Worm (Caenorhabditis elegans) whole organism, late embryonic: Measurements from ENCODE around the gene pqn-41.

Experiments used
- C08G9.2 ChIP-seq: sonication (generic microtip); optimal IDR thresholded peaks from 2 replicates; lab custom pipeline; 2016; ENCODE audit warnings: mild to moderate bottlenecking, missing genetic modification characterization, moderate library complexity, missing compliant biosample characterization
- C38D4.7 ChIP-seq: fragments of 200-800 bp; sonication (Bioruptor generic); optimal IDR thresholded peaks from 2 replicates; lab custom pipeline; 2018; ENCODE audit warnings: mild to moderate bottlenecking, missing genetic modification characterization, moderate library complexity, missing compliant biosample characterization
- F13H6.1 ChIP-seq: sonication (generic microtip); optimal IDR thresholded peaks from 2 replicates; lab custom pipeline; 2016; ENCODE audit warnings: missing genetic modification characterization, missing compliant biosample characterization
- T23F11.4 ChIP-seq: fragments of 200-800 bp; sonication (Bioruptor generic); optimal IDR thresholded peaks from 2 replicates; lab custom pipeline; 2018; ENCODE audit warnings: mild to moderate bottlenecking, missing genetic modification characterization, missing compliant biosample characterization
- Y22D7AL.16 ChIP-seq: sonication (generic microtip); optimal IDR thresholded peaks from 2 replicates; lab custom pipeline; 2016; ENCODE audit warnings: missing genetic modification characterization, missing compliant biosample characterization
- ahr-1 ChIP-seq: sonication (generic microtip); optimal IDR thresholded peaks from 2 replicates; lab custom pipeline; 2016; ENCODE audit warnings: missing genetic modification characterization, missing compliant biosample characterization
- ama-1 ChIP-seq: fragments of 150-350 bp; optimal IDR thresholded peaks from 2 replicates; lab custom pipeline; 2014
- ceh-24 ChIP-seq: sonication (generic microtip); optimal IDR thresholded peaks from 2 replicates; lab custom pipeline; 2016; ENCODE audit warnings: mild to moderate bottlenecking, missing genetic modification characterization, missing compliant biosample characterization
- ceh-30 ChIP-seq: fragments of 150-350 bp; optimal IDR thresholded peaks from 2 replicates; lab custom pipeline; 2014; ENCODE audit warnings: missing biosample characterization, missing genetic modification characterization
- ceh-34 ChIP-seq: sonication (generic microtip); optimal IDR thresholded peaks from 2 replicates; lab custom pipeline; 2016; ENCODE audit warnings: mild to moderate bottlenecking, missing genetic modification characterization, missing compliant biosample characterization
- ceh-45 ChIP-seq: fragments of 200-800 bp; sonication (Bioruptor generic); IDR thresholded peaks from 2 replicates; pipeline ENCODE4 v1.3.6; 2022; ENCODE audit warnings: missing genetic modification reagents, missing genetic modification characterization, missing compliant biosample characterization
- ceh-9 ChIP-seq: sonication (generic microtip); optimal IDR thresholded peaks from 2 replicates; lab custom pipeline; 2016; ENCODE audit warnings: mild to moderate bottlenecking, missing genetic modification characterization, inconsistent platforms, missing compliant biosample characterization
- che-1 ChIP-seq: sonication (generic microtip); optimal IDR thresholded peaks from 2 replicates; lab custom pipeline; 2016; ENCODE audit warnings: mild to moderate bottlenecking, missing genetic modification characterization, missing compliant biosample characterization
- dmd-4 ChIP-seq: sonication (generic microtip); optimal IDR thresholded peaks from 2 replicates; lab custom pipeline; 2016; ENCODE audit warnings: borderline replicate concordance, missing genetic modification characterization, missing compliant biosample characterization
- dve-1 ChIP-seq: sonication (generic microtip); optimal IDR thresholded peaks from 2 replicates; lab custom pipeline; 2017; ENCODE audit warnings: antibody characterized with exemption, mild to moderate bottlenecking, missing genetic modification characterization, missing compliant biosample characterization
- elt-4 ChIP-seq: sonication (generic microtip); optimal IDR thresholded peaks from 2 replicates; lab custom pipeline; 2016; ENCODE audit warnings: missing genetic modification characterization, missing compliant biosample characterization
- ets-4 ChIP-seq: sonication (generic microtip); optimal IDR thresholded peaks from 2 replicates; lab custom pipeline; 2016; ENCODE audit warnings: missing genetic modification characterization, missing compliant biosample characterization
- eyg-1 ChIP-seq: sonication (generic microtip); optimal IDR thresholded peaks from 2 replicates; lab custom pipeline; 2016; ENCODE audit warnings: missing genotype, missing genetic modification characterization, missing compliant biosample characterization
- fax-1 ChIP-seq: sonication (generic microtip); optimal IDR thresholded peaks from 2 replicates; lab custom pipeline; 2016; ENCODE audit warnings: missing genotype, missing genetic modification characterization, missing compliant biosample characterization
- fkh-6 ChIP-seq: sonication (generic microtip); optimal IDR thresholded peaks from 2 replicates; lab custom pipeline; 2016; ENCODE audit warnings: missing genetic modification characterization, missing compliant biosample characterization
- gmeb-2 ChIP-seq: sonication (generic microtip); optimal IDR thresholded peaks from 2 replicates; lab custom pipeline; 2016; ENCODE audit warnings: missing genetic modification characterization, inconsistent platforms, missing compliant biosample characterization
- hlh-13 ChIP-seq: fragments of 200-800 bp; sonication (Bioruptor generic); optimal IDR thresholded peaks from 2 replicates; lab custom pipeline; 2018; ENCODE audit warnings: mild to moderate bottlenecking, missing genetic modification characterization, missing compliant biosample characterization
- hlh-15 ChIP-seq: sonication (generic microtip); optimal IDR thresholded peaks from 2 replicates; lab custom pipeline; 2016; ENCODE audit warnings: missing genetic modification characterization, missing compliant biosample characterization
- hlh-6 ChIP-seq: sonication (generic microtip); optimal IDR thresholded peaks from 2 replicates; lab custom pipeline; 2016; ENCODE audit warnings: missing genotype, missing genetic modification characterization, missing compliant biosample characterization
- madf-2 ChIP-seq: sonication (generic microtip); optimal IDR thresholded peaks from 2 replicates; lab custom pipeline; 2017; ENCODE audit warnings: missing genetic modification characterization, missing compliant biosample characterization
- nfya-1 ChIP-seq: sonication (generic microtip); optimal IDR thresholded peaks from 2 replicates; lab custom pipeline; 2017; ENCODE audit warnings: missing genetic modification characterization, mild to moderate bottlenecking, missing compliant biosample characterization, antibody characterized with exemption, moderate library complexity
- nhr-11 ChIP-seq: fragments of 150-350 bp; optimal IDR thresholded peaks from 2 replicates; lab custom pipeline; 2014; ENCODE audit warnings: missing biosample characterization, missing genetic modification characterization
- nhr-232 ChIP-seq: sonication (generic microtip); optimal IDR thresholded peaks from 2 replicates; lab custom pipeline; 2016; ENCODE audit warnings: missing genetic modification characterization, missing compliant biosample characterization
- pha-2 ChIP-seq: sonication (generic microtip); optimal IDR thresholded peaks from 2 replicates; lab custom pipeline; 2017; ENCODE audit warnings: mild to moderate bottlenecking, missing genetic modification characterization, missing compliant biosample characterization
- pha-4 ChIP-seq: fragments of 150-350 bp; optimal IDR thresholded peaks from 2 replicates; lab custom pipeline; 2018; ENCODE audit warnings: missing biosample characterization, missing genetic modification reagents, missing genetic modification characterization
- pros-1 ChIP-seq: fragments of 150-350 bp; optimal IDR thresholded peaks from 2 replicates; lab custom pipeline; 2014; ENCODE audit warnings: missing biosample characterization, missing genetic modification reagents, missing genetic modification characterization
- rnt-1 ChIP-seq: sonication (generic microtip); optimal IDR thresholded peaks from 2 replicates; lab custom pipeline; 2016; ENCODE audit warnings: missing genetic modification characterization, missing compliant biosample characterization
- sdc-2 ChIP-seq: sonication (generic microtip); optimal IDR thresholded peaks from 2 replicates; lab custom pipeline; 2016; ENCODE audit warnings: missing genotype, missing genetic modification characterization, missing compliant biosample characterization
- sox-2 ChIP-seq: fragments of 200-800 bp; sonication (Bioruptor generic); IDR thresholded peaks from 2 replicates; pipeline ENCODE4 v1.3.6; 2022; ENCODE audit warnings: missing genetic modification reagents, missing genetic modification characterization, missing compliant biosample characterization
- tbx-2 ChIP-seq: sonication (generic microtip); optimal IDR thresholded peaks from 2 replicates; lab custom pipeline; 2016; ENCODE audit warnings: missing genetic modification characterization, missing compliant biosample characterization
- unc-3 ChIP-seq, 2 experiments: fragments of 200-800 bp in 1 of 2; sonication (Bioruptor generic) in 1 of 2; sonication (generic microtip) in 1 of 2; conservative IDR thresholded peaks in 1 of 2; optimal IDR thresholded peaks in 1 of 2; 2 replicates each; pipeline versions ENCODE4 v1.3.6 to Lab custom; 2016 to 2022; ENCODE audit warnings: missing compliant biosample characterization in 2 of 2, missing genetic modification characterization in 2 of 2, missing genetic modification reagents in 1 of 2
- unc-42 ChIP-seq: sonication (generic microtip); optimal IDR thresholded peaks from 2 replicates; lab custom pipeline; 2016; ENCODE audit warnings: missing genotype, missing genetic modification characterization, missing compliant biosample characterization
- unc-55 ChIP-seq: sonication (generic microtip); optimal IDR thresholded peaks from 2 replicates; lab custom pipeline; 2017; ENCODE audit warnings: missing biosample characterization, missing genetic modification reagents, missing genetic modification characterization
- unc-86 ChIP-seq: sonication (generic microtip); optimal IDR thresholded peaks from 2 replicates; lab custom pipeline; 2016; ENCODE audit warnings: missing genetic modification characterization, missing compliant biosample characterization
- zip-5 ChIP-seq: sonication (generic microtip); optimal IDR thresholded peaks from 2 replicates; lab custom pipeline; 2016; ENCODE audit warnings: missing genetic modification characterization, missing compliant biosample characterization
- ztf-16 ChIP-seq: sonication (generic microtip); optimal IDR thresholded peaks from 2 replicates; lab custom pipeline; 2017; ENCODE audit warnings: missing genetic modification characterization, missing compliant biosample characterization

The pqn-41 gene

DNA sequence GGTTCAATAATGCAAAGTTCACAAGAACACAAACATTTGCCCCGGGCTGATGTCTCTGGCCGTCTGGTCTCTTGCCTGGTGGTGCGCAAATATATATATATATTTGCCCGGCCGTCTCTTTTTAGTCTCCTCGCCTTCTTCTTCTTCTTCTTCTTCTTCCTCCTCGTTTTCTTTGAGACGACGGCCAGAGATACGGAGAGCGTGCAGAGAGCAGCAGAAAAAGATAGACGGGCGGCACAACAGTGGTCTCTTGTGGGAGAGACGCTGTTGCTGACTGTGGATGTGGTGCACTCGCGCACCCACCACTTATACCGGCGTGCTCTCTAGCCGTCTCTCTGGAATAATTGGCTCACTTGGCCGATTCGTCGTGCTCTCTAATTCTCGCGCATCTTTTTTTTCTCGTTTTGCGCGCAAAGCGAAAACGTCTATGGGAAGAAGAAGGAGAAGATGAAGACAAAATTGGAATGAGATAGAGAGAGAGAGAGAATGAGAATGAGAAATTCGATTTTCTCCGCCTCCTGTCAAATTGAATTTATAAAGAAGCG is 15.4 kb downstream of the pqn-41 start (continued):
- TF ChIP-seq ceh-30 (tag; lab: Kevin White, UChicago) (peak; percentile 31), elt-4 (tag; lab: Kevin White, UChicago) (no peak), ceh-9 (tag; lab: Kevin White, UChicago) (no peak), eyg-1 (tag; lab: Kevin White, UChicago) (peak; percentile 74), nfya-1 (tag; lab: Kevin White, UChicago) (peak; percentile 90), nhr-11 (no peak), pha-2 (tag; lab: Kevin White, UChicago) (peak; percentile 36), nhr-232 (tag; lab: Kevin White, UChicago) (no peak), pha-4 (tag; lab: Kevin White, UChicago) (no peak), zip-5 (tag; lab: Kevin White, UChicago) (peak; percentile 13), rnt-1 (tag; lab: Kevin White, UChicago) (peak; percentile 84), ceh-34 (tag; lab: Kevin White, UChicago) (peak; percentile 93)

DNA sequence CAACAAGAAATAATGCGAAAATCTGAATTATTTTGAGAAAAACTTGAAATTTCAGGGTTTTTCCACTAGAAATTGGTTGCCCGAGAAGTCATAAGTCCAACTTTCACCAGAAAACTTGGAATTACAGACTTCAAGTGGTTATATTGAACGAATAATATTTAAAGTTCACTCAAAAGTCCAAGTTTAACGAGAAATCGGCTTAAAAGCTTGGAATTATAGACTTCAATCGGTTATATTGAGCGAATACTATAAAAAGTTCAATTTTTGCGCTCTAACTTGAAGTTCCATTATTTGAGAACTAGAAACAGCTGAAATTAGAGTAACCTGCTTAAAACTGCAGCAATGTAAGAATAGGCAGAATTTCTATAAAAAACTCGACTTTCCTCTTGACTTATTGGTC is 16.3 kb downstream of the pqn-41 start:
- TF ChIP-seq dmd-4 (tag; lab: Kevin White, UChicago) (no peak), madf-2 (tag; lab: Kevin White, UChicago) (no peak), unc-86 (no peak), ets-4 (tag; lab: Kevin White, UChicago) (no peak), unc-3 (GFP tag; conservative IDR thresholded peaks at IDR 0.05; lab: Robert Waterston, UW) (no peak), unc-3 (tag; optimal IDR thresholded peaks at IDR 0.05; lab: Kevin White, UChicago) (no peak), nfya-1 (tag; lab: Kevin White, UChicago) (no peak), ahr-1 (tag; lab: Kevin White, UChicago) (no peak), che-1 (tag; lab: Kevin White, UChicago) (no peak), sdc-2 (tag; lab: Kevin White, UChicago) (no peak), gmeb-2 (tag; lab: Kevin White, UChicago) (no peak), Y22D7AL.16 (tag; lab: Kevin White, UChicago) (no peak)

DNA sequence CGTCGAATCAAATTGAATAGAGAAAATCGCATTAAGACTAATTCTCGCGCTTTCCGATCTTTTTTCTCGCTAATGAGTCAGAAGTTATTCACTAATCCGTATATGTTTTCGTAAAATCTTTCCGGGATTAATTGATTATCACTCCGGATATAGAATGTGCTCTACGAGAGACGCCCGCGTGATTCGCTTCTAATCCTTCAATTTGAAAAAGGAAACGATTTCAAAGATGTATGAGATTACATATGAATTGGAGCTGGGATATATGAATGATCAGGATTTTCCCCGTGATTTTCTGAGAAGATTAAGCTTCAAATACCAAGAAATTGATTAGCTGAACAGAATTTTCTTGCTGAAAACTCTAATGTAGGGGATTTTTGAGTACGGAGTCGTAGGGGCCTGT is 16.8 kb downstream of the pqn-41 start:
- TF ChIP-seq dve-1 (tag; lab: Kevin White, UChicago) (peak; percentile 1), ceh-45 (GFP tag; lab: Robert Waterston, UW) (no peak), unc-42 (tag; lab: Kevin White, UChicago) (peak; percentile 40), ceh-24 (tag; lab: Kevin White, UChicago) (no peak), nhr-232 (tag; lab: Kevin White, UChicago) (no peak), ama-1 (lab: Kevin White, UChicago) (no peak)

DNA sequence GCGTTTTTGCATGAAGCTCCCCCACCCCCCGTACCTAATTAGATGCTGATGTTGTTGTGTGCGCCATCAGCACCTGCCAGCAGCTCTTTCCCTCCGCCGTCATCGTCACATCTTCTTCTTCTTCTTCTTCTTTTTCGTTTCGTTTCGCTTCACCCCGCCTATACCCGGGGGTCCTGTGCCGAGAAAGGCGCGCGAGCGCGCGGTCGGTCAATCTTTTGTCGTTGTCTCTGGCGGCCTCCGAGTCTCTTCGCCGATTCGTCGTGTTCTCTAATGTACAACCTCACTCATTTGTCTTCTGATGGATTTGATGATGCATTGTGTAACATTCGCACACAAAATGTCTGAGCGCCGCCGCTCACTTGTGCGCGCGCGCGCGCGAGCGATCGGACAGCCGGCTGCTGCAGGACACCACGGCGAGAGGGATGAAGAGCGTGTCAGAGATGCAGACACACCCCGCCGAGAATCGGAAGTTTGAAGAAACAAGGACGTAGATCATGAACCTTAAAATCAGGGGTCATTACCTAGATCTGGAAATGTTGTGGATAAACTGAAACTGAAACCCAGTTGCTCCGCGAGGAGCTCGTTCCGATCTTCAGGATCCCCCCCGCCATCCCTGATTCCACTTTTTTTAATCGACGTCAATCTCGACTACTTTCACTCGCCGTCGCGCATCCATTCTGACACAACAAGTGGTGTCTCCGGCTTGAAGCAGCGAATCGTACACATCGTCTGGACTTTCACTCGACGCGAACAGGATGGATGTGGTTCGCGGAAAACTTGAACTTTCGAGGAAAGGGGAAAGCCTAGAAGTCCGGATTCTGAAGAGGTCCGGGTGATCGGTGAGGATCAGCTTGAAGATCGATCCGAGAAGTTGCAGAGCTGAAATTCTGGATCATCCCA is 17.9 kb downstream of the pqn-41 start:
- TF ChIP-seq T23F11.4 (GFP tag; lab: Kevin White, UChicago): peak; percentile 25
- TF ChIP-seq C08G9.2 (tag; lab: Kevin White, UChicago): peak; percentile 41
- no peak for TF ChIP-seq sox-2 (GFP tag; lab: Robert Waterston, UW)
- peak; percentile 87 for TF ChIP-seq nfya-1 (tag; lab: Kevin White, UChicago)
- peak; percentile 93 for TF ChIP-seq tbx-2 (tag; lab: Kevin White, UChicago)
- TF ChIP-seq zip-5 (tag; lab: Kevin White, UChicago): no peak
- TF ChIP-seq che-1 (tag; lab: Kevin White, UChicago): no peak
- TF ChIP-seq hlh-6 (tag; lab: Kevin White, UChicago): no peak
- peak; percentile 92 for TF ChIP-seq pros-1 (tag; lab: Kevin White, UChicago)
- TF ChIP-seq dve-1 (tag; lab: Kevin White, UChicago): peak; percentile 7
- TF ChIP-seq sdc-2 (tag; lab: Kevin White, UChicago): no peak
- no peak for TF ChIP-seq C38D4.7
- TF ChIP-seq fax-1: peak; percentile 7
- TF ChIP-seq unc-3 (GFP tag; conservative IDR thresholded peaks at IDR 0.05; lab: Robert Waterston, UW): no peak
- TF ChIP-seq unc-3 (tag; optimal IDR thresholded peaks at IDR 0.05; lab: Kevin White, UChicago): peak; percentile 13
- no peak for TF ChIP-seq hlh-13 (GFP tag; lab: Kevin White, UChicago)
- no peak for TF ChIP-seq pha-4 (tag; lab: Kevin White, UChicago)
- peak; percentile 41 for TF ChIP-seq eyg-1 (tag; lab: Kevin White, UChicago)
- no peak for TF ChIP-seq ceh-9 (tag; lab: Kevin White, UChicago)
- no peak for TF ChIP-seq hlh-15 (tag; lab: Kevin White, UChicago)
- no peak for TF ChIP-seq gmeb-2 (tag; lab: Kevin White, UChicago)
- no peak for TF ChIP-seq fkh-6 (tag; lab: Kevin White, UChicago)
- no peak for TF ChIP-seq elt-4 (tag; lab: Kevin White, UChicago)
- TF ChIP-seq unc-42 (tag; lab: Kevin White, UChicago): peak; percentile 51
- peak; percentile 90 for TF ChIP-seq F13H6.1 (tag; lab: Kevin White, UChicago)
- TF ChIP-seq ztf-16 (tag; lab: Kevin White, UChicago): peak; percentile 34
- TF ChIP-seq ets-4 (tag; lab: Kevin White, UChicago): peak; percentile 66
- no peak for TF ChIP-seq ceh-45 (GFP tag; lab: Robert Waterston, UW)
- TF ChIP-seq unc-55 (GFP tag; lab: Kevin White, UChicago): peak; percentile 99
